Fruit fly (Drosophila melanogaster) whole organism, wandering third instar larva: ENCODE results near the gene eIF4E4.

Experiments used
- Abd-B ChIP-seq: fragments of >200 bp; optimal IDR thresholded peaks from 2 replicates; lab custom pipeline; 2017; ENCODE audit warnings: missing biosample characterization, missing genetic modification characterization
- CG32264 ChIP-seq: fragments of 200-800 bp; sonication (Bioruptor generic); optimal IDR thresholded peaks from 2 replicates; lab custom pipeline; 2016; ENCODE audit warnings: missing biosample characterization, missing genetic modification characterization
- CG9705 ChIP-seq: fragments of 200-800 bp; sonication (Bioruptor generic); optimal IDR thresholded peaks from 2 replicates; lab custom pipeline; 2018; ENCODE audit warnings: missing biosample characterization, mild to moderate bottlenecking, missing genetic modification characterization
- CrebA ChIP-seq: fragments of 200-800 bp; sonication (Bioruptor generic); optimal IDR thresholded peaks from 2 replicates; lab custom pipeline; 2016; ENCODE audit warnings: missing biosample characterization, mild to moderate bottlenecking, missing genetic modification characterization, borderline replicate concordance
- Dfd ChIP-seq: fragments of >200 bp; optimal IDR thresholded peaks from 2 replicates; lab custom pipeline; 2017; ENCODE audit warnings: missing biosample characterization, missing genetic modification characterization
- Dif ChIP-seq: fragments of 200-275, 200-300 bp; sonication (Bioruptor generic); optimal IDR thresholded peaks from 2 replicates; lab custom pipeline; 2018; ENCODE audit warnings: missing biosample characterization, missing genetic modification characterization; ENCODE audit not compliant: partially characterized antibody
- GATAd ChIP-seq: sonication (Bioruptor generic); optimal IDR thresholded peaks from 2 replicates; lab custom pipeline; 2016; ENCODE audit warnings: missing biosample characterization, missing genetic modification characterization
- HLH106 ChIP-seq: fragments of 200-800 bp; optimal IDR thresholded peaks from 3 replicates; lab custom pipeline; 2019; ENCODE audit warnings: missing biosample characterization, mild to moderate bottlenecking, missing genetic modification characterization, moderate library complexity
- Hnf4 ChIP-seq: fragments of 200-800 bp; sonication (Bioruptor generic); optimal IDR thresholded peaks from 2 replicates; lab custom pipeline; 2016; ENCODE audit warnings: missing biosample characterization, mild to moderate bottlenecking, missing genetic modification characterization
- Hr78 ChIP-seq: fragments of >200 bp; optimal IDR thresholded peaks from 2 replicates; lab custom pipeline; 2017; ENCODE audit warnings: missing biosample characterization, missing genetic modification characterization
- Hr83 ChIP-seq: fragments of 200-300 bp; sonication (Bioruptor generic); optimal IDR thresholded peaks from 2 replicates; lab custom pipeline; 2016; ENCODE audit warnings: missing biosample characterization, mild to moderate bottlenecking, missing genetic modification characterization, moderate library complexity; ENCODE audit not compliant: poor library complexity, severe bottlenecking
- Jra ChIP-seq: sonication (Bioruptor generic); optimal IDR thresholded peaks from 2 replicates; lab custom pipeline; 2016; ENCODE audit warnings: missing biosample characterization, missing genetic modification characterization
- Mio ChIP-seq: sonication (Bioruptor generic); optimal IDR thresholded peaks from 2 replicates; lab custom pipeline; 2016; ENCODE audit warnings: missing biosample characterization, missing genetic modification characterization
- Myc ChIP-seq: fragments of >200 bp; optimal IDR thresholded peaks from 2 replicates; lab custom pipeline; 2017
- N ChIP-seq: fragments of >200 bp; optimal IDR thresholded peaks from 2 replicates; lab custom pipeline; 2018; ENCODE audit warnings: missing biosample characterization, missing external identifiers, missing genetic modification characterization
- OdsH ChIP-seq: fragments of 200-800 bp; sonication (Bioruptor generic); optimal IDR thresholded peaks from 2 replicates; lab custom pipeline; 2016; ENCODE audit warnings: missing biosample characterization, mild to moderate bottlenecking, missing genetic modification characterization
- Rel ChIP-seq, 2 experiments: fragments of 200-800 bp; sonication (Bioruptor generic) in 1 of 2; optimal IDR thresholded peaks; 2 replicates in 1 of 2; 3 replicates in 1 of 2; lab custom pipeline; 2016 to 2019; ENCODE audit warnings: mild to moderate bottlenecking in 2 of 2, missing biosample characterization in 2 of 2, missing genetic modification characterization in 2 of 2, moderate library complexity in 1 of 2
- Sp1 ChIP-seq: fragments of 200-800 bp; sonication (Bioruptor generic); optimal IDR thresholded peaks from 3 replicates; lab custom pipeline; 2019; ENCODE audit warnings: missing biosample characterization, mild to moderate bottlenecking, missing genetic modification characterization, moderate library complexity
- Vsx2 ChIP-seq: fragments of 200-300, 225-300 bp; sonication (Bioruptor generic); optimal IDR thresholded peaks from 2 replicates; lab custom pipeline; 2018; ENCODE audit warnings: missing biosample characterization, missing genetic modification characterization; ENCODE audit not compliant: partially characterized antibody
- br ChIP-seq: fragments of 200-800 bp; sonication (Bioruptor generic); optimal IDR thresholded peaks from 2 replicates; lab custom pipeline; 2016; ENCODE audit warnings: missing biosample characterization, missing genetic modification characterization
- brk ChIP-seq: fragments of 200-800 bp; sonication (Bioruptor generic); optimal IDR thresholded peaks from 2 replicates; lab custom pipeline; 2016; ENCODE audit warnings: missing biosample characterization, mild to moderate bottlenecking, missing genetic modification characterization
- dl ChIP-seq, 2 experiments: fragments of 175-275, 200-275 bp in 1 of 2; fragments of 200-275 bp in 1 of 2; sonication (Bioruptor generic); optimal IDR thresholded peaks; lab custom pipeline; 2018; ENCODE audit warnings: mild to moderate bottlenecking in 2 of 2, missing biosample characterization in 2 of 2, missing genetic modification characterization in 2 of 2, moderate library complexity in 2 of 2; ENCODE audit not compliant: partially characterized antibody in 2 of 2, insufficient read depth in 1 of 2
- dmrt93B ChIP-seq: fragments of 200-800 bp; sonication (Bioruptor generic); optimal IDR thresholded peaks from 2 replicates; lab custom pipeline; 2018; ENCODE audit warnings: missing biosample characterization, mild to moderate bottlenecking, missing genetic modification characterization
- dsf ChIP-seq: sonication (Bioruptor generic); optimal IDR thresholded peaks from 2 replicates; lab custom pipeline; 2016; ENCODE audit warnings: missing biosample characterization, missing genetic modification characterization, borderline replicate concordance
- ey ChIP-seq: fragments of 200-800 bp; sonication (Bioruptor generic); optimal IDR thresholded peaks from 2 replicates; lab custom pipeline; 2016; ENCODE audit warnings: missing biosample characterization, missing genetic modification characterization
- foxo ChIP-seq, 2 experiments: fragments of 200-800 bp; sonication (Bioruptor generic); optimal IDR thresholded peaks; 2 replicates in 1 of 2; 3 replicates in 1 of 2; lab custom pipeline; 2016 to 2017; ENCODE audit warnings: missing biosample characterization in 2 of 2, missing genetic modification characterization in 2 of 2
- fru ChIP-seq: fragments of 200-800 bp; sonication (Bioruptor generic); optimal IDR thresholded peaks from 3 replicates; lab custom pipeline; 2016; ENCODE audit warnings: missing biosample characterization, mild to moderate bottlenecking, missing genetic modification characterization
- h ChIP-seq: fragments of 200-800 bp; sonication (Bioruptor generic); optimal IDR thresholded peaks from 3 replicates; lab custom pipeline; 2016; ENCODE audit warnings: missing biosample characterization, mild to moderate bottlenecking, missing genetic modification characterization
- jim ChIP-seq: fragments of 175-275, 200-325 bp; sonication (Bioruptor generic); optimal IDR thresholded peaks from 2 replicates; lab custom pipeline; 2016; ENCODE audit warnings: missing biosample characterization, mild to moderate bottlenecking, missing genetic modification characterization
- lola ChIP-seq: fragments of >200 bp; optimal IDR thresholded peaks from 2 replicates; lab custom pipeline; 2017; ENCODE audit warnings: missing biosample characterization, missing genetic modification characterization
- pan ChIP-seq: fragments of >200 bp; optimal IDR thresholded peaks from 2 replicates; lab custom pipeline; 2017
- psq ChIP-seq: fragments of 200-800 bp; sonication (Bioruptor generic); optimal IDR thresholded peaks from 3 replicates; lab custom pipeline; 2017; ENCODE audit warnings: missing biosample characterization, mild to moderate bottlenecking, missing genetic modification characterization, moderate library complexity
- rgr ChIP-seq: fragments of 200-800 bp; sonication (Bioruptor generic); optimal IDR thresholded peaks from 3 replicates; lab custom pipeline; 2016; ENCODE audit warnings: missing biosample characterization, mild to moderate bottlenecking, missing genetic modification characterization
- sage ChIP-seq: fragments of 200-800 bp; sonication (Bioruptor generic); optimal IDR thresholded peaks from 2 replicates; lab custom pipeline; 2016; ENCODE audit warnings: missing biosample characterization, mild to moderate bottlenecking, missing genetic modification characterization
- sv ChIP-seq: fragments of 200-800 bp; sonication (Bioruptor generic); optimal IDR thresholded peaks from 3 replicates; lab custom pipeline; 2016; ENCODE audit warnings: missing biosample characterization, missing genetic modification characterization
- tai ChIP-seq: sonication (Bioruptor generic); optimal IDR thresholded peaks from 2 replicates; lab custom pipeline; 2016; ENCODE audit warnings: missing biosample characterization, missing genetic modification characterization
- usp ChIP-seq: fragments of >200 bp; optimal IDR thresholded peaks from 2 replicates; lab custom pipeline; 2017; ENCODE audit warnings: missing biosample characterization, missing genetic modification characterization
- woc ChIP-seq: sonication (Bioruptor generic); optimal IDR thresholded peaks from 2 replicates; lab custom pipeline; 2016; ENCODE audit warnings: missing biosample characterization, mild to moderate bottlenecking, missing genetic modification characterization

The eIF4E4 gene

DNA sequence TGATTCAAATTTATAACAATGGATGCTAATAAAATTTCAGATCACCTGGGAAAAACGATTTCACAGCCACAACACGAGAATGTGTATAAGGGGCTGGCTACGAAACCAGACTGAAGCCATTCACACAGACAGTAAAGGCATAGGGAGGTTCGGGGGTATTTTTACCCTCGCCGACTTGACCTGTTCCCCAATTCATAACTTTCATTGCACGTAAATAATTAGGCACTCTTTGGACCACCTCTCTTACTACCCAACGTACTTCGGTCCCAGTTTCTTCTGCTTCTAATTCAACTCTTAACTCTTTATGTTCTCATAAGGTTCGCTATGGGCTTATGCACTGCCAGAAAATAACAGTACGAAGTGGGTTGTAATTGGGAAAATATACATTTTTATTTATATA is at the start of gene eIF4E4:
eIF4E4 (minus strand) TSS at position 101 of the 400 bp plus-strand sequence.
- TF ChIP-seq Hr78 (GFP tag; lab: Kevin White, UChicago) (no peak), Abd-B (GFP tag; lab: Kevin White, UChicago) (no peak), Rel (GFP tag; optimal IDR thresholded peaks at IDR 0.05; lab: Kevin White, UChicago) (no peak), Rel (tag; optimal IDR thresholded peaks at IDR 0.05; lab: Kevin White, UChicago) (no peak), br (no peak), dsf (no peak), Myc (lab: Kevin White, UChicago) (no peak), HLH106 (no peak), N (GFP tag; lab: Kevin White, UChicago) (no peak), jim (GFP tag; lab: Kevin White, UChicago) (no peak), tai (no peak), Hr83 (GFP tag; lab: Kevin White, UChicago) (no peak), CG32264 (GFP tag; lab: Kevin White, UChicago) (no peak), dmrt93B (GFP tag; lab: Kevin White, UChicago) (no peak), GATAd (GFP tag; lab: Kevin White, UChicago) (no peak)

DNA sequence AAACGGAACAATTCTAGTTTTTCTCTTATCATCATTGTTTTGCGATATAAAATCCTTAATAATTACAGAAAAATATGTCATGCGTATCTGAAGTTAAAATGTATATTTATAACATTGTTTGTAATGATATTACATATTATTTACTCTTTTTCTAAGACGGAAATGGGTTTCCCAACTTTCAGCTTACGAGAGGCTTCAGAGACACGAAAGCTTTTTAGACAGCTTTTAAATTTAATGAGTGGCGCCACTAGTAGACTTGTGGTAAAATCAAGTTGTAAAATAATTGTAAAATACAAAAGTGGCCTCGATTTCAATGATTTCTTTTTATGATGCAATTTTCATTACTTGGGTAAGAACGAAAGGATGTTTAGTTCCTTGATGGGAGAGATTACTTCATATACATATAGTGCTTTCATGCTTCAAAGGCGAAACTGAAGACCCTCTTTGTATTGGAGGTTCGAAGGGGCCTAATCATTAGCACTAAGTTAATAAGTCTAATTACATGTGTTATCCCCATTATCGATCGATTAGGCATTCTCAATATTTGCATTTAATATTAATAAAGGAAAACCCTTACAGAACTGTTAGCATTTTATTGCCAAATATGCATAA is 43.7 kb upstream of the eIF4E4 start:
- TF ChIP-seq Abd-B (GFP tag; lab: Kevin White, UChicago) (no peak), foxo (GFP tag; optimal IDR thresholded peaks at IDR 0.05; lab: Kevin White, UChicago) (peak in 1 of 2 experiments; percentile 84), lola (GFP tag; lab: Kevin White, UChicago) (no peak), sage (no peak), Hr78 (GFP tag; lab: Kevin White, UChicago) (no peak), OdsH (GFP tag; lab: Kevin White, UChicago) (peak; percentile 46), N (GFP tag; lab: Kevin White, UChicago) (no peak), ey (GFP tag; lab: Kevin White, UChicago) (peak; percentile 3), sv (GFP tag; lab: Kevin White, UChicago) (peak; percentile 29), woc (GFP tag; lab: Kevin White, UChicago) (no peak), pan (lab: Kevin White, UChicago) (no peak), rgr (peak; percentile 87), dsf (peak; percentile 17), HLH106 (peak; percentile 58), CG32264 (GFP tag; lab: Kevin White, UChicago) (no peak), Dfd (GFP tag; lab: Kevin White, UChicago) (no peak), h (GFP tag; lab: Kevin White, UChicago) (peak; percentile 62), CG9705 (peak; percentile 75), Mio (GFP tag; lab: Kevin White, UChicago) (no peak), psq (peak; percentile 22), dl (GFP tag; optimal IDR thresholded peaks at IDR 0.05; lab: Kevin White, UChicago; ENCODE audit: insufficient read depth in 1 of 2, partially characterized antibody in 2 of 2) (no peak), Rel (GFP tag; optimal IDR thresholded peaks at IDR 0.05; lab: Kevin White, UChicago) (no peak), Rel (tag; optimal IDR thresholded peaks at IDR 0.05; lab: Kevin White, UChicago) (no peak), usp (GFP tag; lab: Kevin White, UChicago) (no peak), Jra (GFP tag; lab: Kevin White, UChicago) (no peak), dmrt93B (GFP tag; lab: Kevin White, UChicago) (peak; percentile 77), tai (peak; percentile 36), jim (GFP tag; lab: Kevin White, UChicago) (no peak), Hnf4 (GFP tag; lab: Kevin White, UChicago) (peak; percentile 46), br (peak; percentile 73), Hr83 (GFP tag; lab: Kevin White, UChicago) (peak; percentile 90), Dif (GFP tag; lab: Kevin White, UChicago) (peak; percentile 3), fru (GFP tag; lab: Kevin White, UChicago) (peak; percentile 72), brk (GFP tag; lab: Kevin White, UChicago) (peak; percentile 34), CrebA (GFP tag; lab: Kevin White, UChicago) (no peak), Sp1 (GFP tag; lab: Kevin White, UChicago) (peak; percentile 77), Vsx2 (GFP tag; lab: Kevin White, UChicago) (no peak), Myc (lab: Kevin White, UChicago) (no peak), GATAd (GFP tag; lab: Kevin White, UChicago) (no peak)
